Worm (Caenorhabditis elegans): ENCODE data around the gene C49A9.9.

- TF ChIP-seq med-1 (GFP tag; optimal IDR thresholded peaks at IDR 0.05; ENCODE audit: insufficient read depth) (no peak), ztf-29 (GFP tag; IDR thresholded peaks at IDR 0.05) (no peak), klf-2 (GFP tag; conservative IDR thresholded peaks at IDR 0.05) (no peak), ztf-23 (GFP tag; IDR thresholded peaks at IDR 0.05) (no peak), flt-1 (GFP tag; IDR thresholded peaks at IDR 0.05) (no peak), tab-1 (GFP tag; IDR thresholded peaks at IDR 0.05) (no peak), T22C8.4 (GFP tag; IDR thresholded peaks at IDR 0.05) (no peak)
Observed at ce11 chrIV:6258967-6259366, 41.8 kb downstream of the C49A9.9 start.
